Fruit fly (Drosophila melanogaster): Measurements from ENCODE around the gene aos.
A peak's percentile ranks its signal among the peaks of the same experiment; 100 is the strongest.

Gene aos

DNA sequence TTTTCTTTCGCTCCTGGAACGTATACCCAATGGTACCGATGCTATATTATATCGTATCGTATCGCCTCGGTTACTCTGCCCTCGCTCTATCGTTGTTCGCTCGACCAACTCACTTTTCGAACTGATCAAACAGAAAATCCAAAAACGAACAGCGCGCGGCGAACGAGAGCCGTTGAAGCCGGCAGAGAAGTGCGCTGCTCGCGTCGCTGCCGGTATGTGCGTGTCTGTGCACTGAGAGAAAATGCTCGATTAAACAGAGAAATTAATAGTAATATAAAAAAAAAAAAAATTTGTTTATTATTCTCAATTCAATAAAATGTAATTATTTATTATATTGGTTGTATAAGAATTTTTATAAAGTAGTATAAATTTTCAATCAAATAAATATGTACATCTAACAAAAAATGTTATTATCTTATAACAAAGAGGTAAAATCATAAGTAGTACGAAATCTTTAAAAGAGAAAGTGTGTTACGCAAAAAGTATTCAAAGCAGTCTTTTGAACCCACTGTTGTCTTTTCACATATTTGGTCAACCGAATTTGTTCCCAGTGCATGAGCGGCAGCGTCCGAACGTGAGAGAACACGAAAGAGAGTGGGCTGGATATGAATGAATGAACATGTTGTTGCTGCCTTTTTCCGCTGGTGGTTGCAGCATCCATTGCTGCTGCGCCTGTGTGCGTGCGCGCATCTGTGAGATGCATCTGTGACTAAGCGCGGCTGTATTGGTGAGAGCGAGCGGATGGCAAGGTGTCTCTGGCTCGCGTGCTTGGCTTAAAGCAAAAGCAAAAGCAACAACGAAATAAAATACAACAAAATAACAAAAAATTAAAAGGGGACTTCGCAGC is at the start of gene aos (continued):
- peak; percentile 88 for TF ChIP-seq Hr4 (GFP tag; optimal IDR thresholded peaks at IDR 0.05)
- TF ChIP-seq CG11902 (GFP tag; optimal IDR thresholded peaks at IDR 0.05): peak; percentile 85
- TF ChIP-seq CG34406 (GFP tag; optimal IDR thresholded peaks at IDR 0.05): peak; percentile 96
- TF ChIP-seq CG6854 (GFP tag; optimal IDR thresholded peaks at IDR 0.05): peak; percentile 80
- peak; percentile 83 for TF ChIP-seq dac (GFP tag; optimal IDR thresholded peaks at IDR 0.05)
- TF ChIP-seq pdm3 (GFP tag; optimal IDR thresholded peaks at IDR 0.05): peak; percentile 84
- peak; percentile 90 for TF ChIP-seq CG11762 (GFP tag; optimal IDR thresholded peaks at IDR 0.05; ENCODE audit: insufficient read depth)
- TF ChIP-seq lz (GFP tag; optimal IDR thresholded peaks at IDR 0.05): peak; percentile 87
- peak; percentile 95 for TF ChIP-seq CG8119 (GFP tag; IDR thresholded peaks at IDR 0.05)
- peak; percentile 78 for TF ChIP-seq Hr39 (GFP tag; optimal IDR thresholded peaks at IDR 0.05)

DNA sequence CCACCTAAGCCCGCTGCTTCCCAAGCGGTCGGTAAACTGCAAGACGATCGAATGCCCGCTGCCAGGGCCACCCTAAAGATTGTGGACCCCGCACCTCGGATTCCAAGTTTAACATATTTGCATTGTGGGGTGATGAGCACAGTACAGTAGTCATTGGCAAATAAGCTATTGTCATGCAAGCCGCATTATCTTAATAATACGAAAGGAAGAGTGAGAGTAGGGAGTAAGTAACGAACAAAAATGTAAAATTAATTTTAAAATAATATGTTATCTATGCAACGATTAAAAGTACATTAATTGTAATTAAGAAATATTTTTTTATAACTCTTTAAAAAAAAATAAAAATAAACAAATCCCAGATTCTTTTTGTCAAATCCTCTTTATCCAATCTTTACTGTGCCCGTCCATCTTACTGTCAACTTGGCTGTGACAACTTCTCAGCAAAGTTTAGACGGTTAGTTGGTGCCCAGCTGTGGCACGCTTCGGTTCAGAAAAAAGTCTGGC is 13.8 kb upstream of the aos start, which contains the start of gene st:
TSS of gene st (plus strand) at position 454 of the 504 bp plus-strand sequence.
- TF ChIP-seq CG16779 (tag; optimal IDR thresholded peaks at IDR 0.05): no peak
- peak; percentile 45 for TF ChIP-seq CG32006 (GFP tag; optimal IDR thresholded peaks at IDR 0.05)
- peak; percentile 7 for TF ChIP-seq achi (GFP tag; optimal IDR thresholded peaks at IDR 0.05)
- TF ChIP-seq fkh (GFP tag; optimal IDR thresholded peaks at IDR 0.05): peak; percentile 18
- peak; percentile 17 for TF ChIP-seq OdsH (GFP tag; optimal IDR thresholded peaks at IDR 0.05)
- TF ChIP-seq CG8119 (GFP tag; IDR thresholded peaks at IDR 0.05): no peak
- peak; percentile 24 for TF ChIP-seq Hr4 (GFP tag; optimal IDR thresholded peaks at IDR 0.05)
- TF ChIP-seq CG10631 (GFP tag; optimal IDR thresholded peaks at IDR 0.05): peak; percentile 21

DNA sequence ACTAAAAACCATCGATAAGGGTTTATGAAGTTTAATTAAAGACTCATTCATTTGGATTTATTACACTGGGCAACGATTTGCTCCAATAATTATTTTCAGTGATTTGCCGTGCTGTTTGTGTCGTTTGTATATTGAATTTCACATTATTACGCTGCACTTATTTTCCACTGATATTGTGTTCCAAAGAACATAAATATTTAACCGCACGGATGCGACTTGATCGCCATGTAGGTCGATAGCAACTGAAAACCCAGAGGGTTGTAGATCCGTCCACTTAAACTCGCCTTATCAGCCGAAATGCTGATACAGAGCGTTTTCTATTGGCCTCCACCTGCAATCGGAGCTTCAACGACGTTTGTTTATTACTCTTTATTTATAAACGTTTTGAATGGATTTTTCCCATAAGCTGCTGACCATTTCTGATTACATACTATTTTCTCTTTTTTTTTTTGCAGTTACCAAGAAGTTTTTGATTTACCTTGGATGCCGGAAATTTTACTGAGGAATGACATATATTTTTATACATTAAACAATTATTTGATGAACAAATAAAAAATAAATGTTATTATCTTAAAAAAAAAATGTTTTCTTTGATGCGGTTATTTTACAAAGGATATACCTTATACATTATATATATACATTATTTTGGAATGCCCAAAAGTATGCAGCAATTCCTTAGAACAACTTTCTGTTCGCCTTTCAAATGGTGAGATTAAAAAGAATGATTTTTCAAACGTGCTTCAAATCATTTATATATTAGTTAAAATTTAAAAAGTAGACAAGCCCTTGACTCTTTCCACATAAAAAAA is 12.7 kb upstream of the aos start, which contains the start of gene CG42514:
TSS of gene CG42514 (minus strand) at position 248 of the 809 bp plus-strand sequence.
- TF ChIP-seq Hr39 (GFP tag; optimal IDR thresholded peaks at IDR 0.05) (no peak), Hr4 (GFP tag; optimal IDR thresholded peaks at IDR 0.05) (no peak), salr (GFP tag; optimal IDR thresholded peaks at IDR 0.05) (no peak), svp (GFP tag) (peak; percentile 77), Eip78C (GFP tag) (peak; percentile 72), Ets96B (tag; optimal IDR thresholded peaks at IDR 0.05) (no peak), eg (GFP tag; IDR thresholded peaks at IDR 0.05) (no peak), CG6276 (GFP tag; optimal IDR thresholded peaks at IDR 0.05) (no peak)

DNA sequence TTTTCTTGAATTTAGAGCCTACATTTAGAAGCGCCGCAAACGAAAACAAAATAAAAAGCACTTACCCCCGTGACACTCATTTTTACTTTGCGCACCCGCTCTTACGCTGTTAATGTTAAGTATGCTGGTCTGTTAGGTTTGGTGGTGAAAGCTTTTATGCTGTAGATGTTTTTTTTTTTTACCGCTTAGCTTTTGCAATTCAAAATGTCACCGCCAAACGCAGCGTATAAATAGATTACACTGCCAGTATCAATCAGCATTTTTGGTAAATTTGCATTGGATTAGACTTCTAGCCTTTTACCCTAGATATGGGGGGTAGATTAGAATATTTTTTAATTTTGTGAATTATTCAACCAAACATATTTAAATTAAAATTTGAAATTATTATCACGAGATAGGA is 11.8 kb upstream of the aos start:
- no peak for TF ChIP-seq cyc (GFP tag; optimal IDR thresholded peaks at IDR 0.05)
- no peak for TF ChIP-seq CG10669 (GFP tag; optimal IDR thresholded peaks at IDR 0.05)
- peak; percentile 20; the same call in 1 of the 3 replicates for TF ChIP-seq eg (GFP tag; IDR thresholded peaks at IDR 0.05)
- TF ChIP-seq CG8119 (GFP tag; IDR thresholded peaks at IDR 0.05): peak; percentile 33; the same call in 1 of the 3 replicates
- peak; percentile 13 for TF ChIP-seq Eip78C (GFP tag)

DNA sequence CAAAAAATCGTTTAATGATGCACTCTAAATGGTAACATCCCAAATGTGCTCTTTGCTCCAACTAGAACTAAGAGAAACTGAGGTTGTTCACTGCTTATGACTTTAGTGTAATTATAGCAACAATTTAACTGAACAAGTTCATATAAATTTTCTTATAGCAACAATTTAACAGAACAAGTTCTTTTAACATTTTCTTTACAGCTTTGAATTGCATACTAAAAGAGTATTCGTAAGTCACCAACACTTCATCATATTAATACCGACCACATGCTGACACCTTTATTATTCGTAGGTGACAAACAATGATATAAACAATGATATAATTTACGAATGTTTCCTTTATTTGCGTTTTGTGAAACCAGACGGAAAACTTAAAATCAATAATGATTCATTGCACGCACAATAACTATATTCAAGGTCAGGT is 11.2 kb upstream of the aos start:
- TF ChIP-seq Sox102F (GFP tag; optimal IDR thresholded peaks at IDR 0.05) (no peak), CG10631 (GFP tag; optimal IDR thresholded peaks at IDR 0.05) (peak; percentile 16), svp (GFP tag) (peak; percentile 74), topi (GFP tag; optimal IDR thresholded peaks at IDR 0.05) (peak; percentile 50), CG1621 (tag; optimal IDR thresholded peaks at IDR 0.05) (no peak), CG8632 (GFP tag; optimal IDR thresholded peaks at IDR 0.05) (no peak), Lpt (GFP tag; optimal IDR thresholded peaks at IDR 0.05) (no peak), Ets96B (tag; optimal IDR thresholded peaks at IDR 0.05) (peak; percentile 29), CG3919 (GFP tag; optimal IDR thresholded peaks at IDR 0.05) (peak; percentile 25), Gug (GFP tag; IDR thresholded peaks at IDR 0.05) (no peak), fkh (GFP tag; optimal IDR thresholded peaks at IDR 0.05) (peak; percentile 42), CG8119 (GFP tag; IDR thresholded peaks at IDR 0.05) (no peak), Hr39 (GFP tag; optimal IDR thresholded peaks at IDR 0.05) (no peak), CG32006 (GFP tag; optimal IDR thresholded peaks at IDR 0.05) (peak; percentile 23), Ets21C (GFP tag; optimal IDR thresholded peaks at IDR 0.05) (no peak), CG6808 (GFP tag; optimal IDR thresholded peaks at IDR 0.05) (peak; percentile 49), esn (GFP tag; optimal IDR thresholded peaks at IDR 0.05) (peak; percentile 47), fd59A (GFP tag; optimal IDR thresholded peaks at IDR 0.05) (peak; percentile 3), CG9139 (GFP tag; optimal IDR thresholded peaks at IDR 0.05) (no peak), Sox14 (GFP tag; optimal IDR thresholded peaks at IDR 0.05) (peak; percentile 4), CG6792 (GFP tag; optimal IDR thresholded peaks at IDR 0.05) (peak; percentile 51), achi (GFP tag; optimal IDR thresholded peaks at IDR 0.05) (no peak), CG7368 (GFP tag; optimal IDR thresholded peaks at IDR 0.05) (peak; percentile 0)
